Fruit fly (Drosophila melanogaster): ENCODE data around the gene Lasp.

- TF ChIP-seq psq (optimal IDR thresholded peaks at IDR 0.05) (no peak), h (optimal IDR thresholded peaks at IDR 0.05) (no peak)
Measured at dm6 chr3L:16642954-16643353, 68.5 kb downstream of the Lasp start.

All from Kc167 (cell line).